Worm (Caenorhabditis elegans) whole organism, late embryonic: ENCODE measurements around the gene elo-7.

Experiments used
- C08G9.2 ChIP-seq: sonication (generic microtip); optimal IDR thresholded peaks from 2 replicates; lab custom pipeline; 2016; ENCODE audit warnings: mild to moderate bottlenecking, missing genetic modification characterization, moderate library complexity, missing compliant biosample characterization
- C38D4.7 ChIP-seq: fragments of 200-800 bp; sonication (Bioruptor generic); optimal IDR thresholded peaks from 2 replicates; lab custom pipeline; 2018; ENCODE audit warnings: mild to moderate bottlenecking, missing genetic modification characterization, moderate library complexity, missing compliant biosample characterization
- F13H6.1 ChIP-seq: sonication (generic microtip); optimal IDR thresholded peaks from 2 replicates; lab custom pipeline; 2016; ENCODE audit warnings: missing genetic modification characterization, missing compliant biosample characterization
- K09A11.1 ChIP-seq: sonication (generic microtip); optimal IDR thresholded peaks from 2 replicates; lab custom pipeline; 2017; ENCODE audit warnings: antibody characterized with exemption, mild to moderate bottlenecking, missing genetic modification characterization, missing compliant biosample characterization; ENCODE audit not compliant: insufficient read depth
- ahr-1 ChIP-seq: sonication (generic microtip); optimal IDR thresholded peaks from 2 replicates; lab custom pipeline; 2016; ENCODE audit warnings: missing genetic modification characterization, missing compliant biosample characterization
- ama-1 ChIP-seq: fragments of 150-350 bp; optimal IDR thresholded peaks from 2 replicates; lab custom pipeline; 2014
- ceh-18 ChIP-seq: sonication (generic microtip); optimal IDR thresholded peaks from 2 replicates; lab custom pipeline; 2016; ENCODE audit warnings: missing genetic modification characterization, missing compliant biosample characterization
- ceh-19 ChIP-seq: fragments of 200-800 bp; sonication (Bioruptor generic); optimal IDR thresholded peaks from 2 replicates; lab custom pipeline; 2018; ENCODE audit warnings: mild to moderate bottlenecking, missing genetic modification characterization, missing compliant biosample characterization
- ceh-2 ChIP-seq: sonication (generic microtip); optimal IDR thresholded peaks from 2 replicates; lab custom pipeline; 2016; ENCODE audit warnings: missing genotype, missing genetic modification characterization, missing compliant biosample characterization
- ceh-24 ChIP-seq: sonication (generic microtip); optimal IDR thresholded peaks from 2 replicates; lab custom pipeline; 2016; ENCODE audit warnings: mild to moderate bottlenecking, missing genetic modification characterization, missing compliant biosample characterization
- ceh-30 ChIP-seq: fragments of 150-350 bp; optimal IDR thresholded peaks from 2 replicates; lab custom pipeline; 2014; ENCODE audit warnings: missing biosample characterization, missing genetic modification characterization
- ceh-45 ChIP-seq: fragments of 200-800 bp; sonication (Bioruptor generic); IDR thresholded peaks from 2 replicates; pipeline ENCODE4 v1.3.6; 2022; ENCODE audit warnings: missing genetic modification reagents, missing genetic modification characterization, missing compliant biosample characterization
- ceh-48 ChIP-seq: sonication (generic microtip); optimal IDR thresholded peaks from 2 replicates; lab custom pipeline; 2016; ENCODE audit warnings: missing genetic modification characterization, inconsistent platforms, missing compliant biosample characterization
- ceh-6 ChIP-seq: fragments of 200-800 bp; sonication (Bioruptor generic); optimal IDR thresholded peaks from 2 replicates; lab custom pipeline; 2018; ENCODE audit warnings: mild to moderate bottlenecking, missing genetic modification characterization, missing compliant biosample characterization
- che-1 ChIP-seq: sonication (generic microtip); optimal IDR thresholded peaks from 2 replicates; lab custom pipeline; 2016; ENCODE audit warnings: mild to moderate bottlenecking, missing genetic modification characterization, missing compliant biosample characterization
- dmd-4 ChIP-seq: sonication (generic microtip); optimal IDR thresholded peaks from 2 replicates; lab custom pipeline; 2016; ENCODE audit warnings: borderline replicate concordance, missing genetic modification characterization, missing compliant biosample characterization
- dve-1 ChIP-seq: sonication (generic microtip); optimal IDR thresholded peaks from 2 replicates; lab custom pipeline; 2017; ENCODE audit warnings: antibody characterized with exemption, mild to moderate bottlenecking, missing genetic modification characterization, missing compliant biosample characterization
- fax-1 ChIP-seq: sonication (generic microtip); optimal IDR thresholded peaks from 2 replicates; lab custom pipeline; 2016; ENCODE audit warnings: missing genotype, missing genetic modification characterization, missing compliant biosample characterization
- fkh-10 ChIP-seq: fragments of 150-350 bp; optimal IDR thresholded peaks from 2 replicates; lab custom pipeline; 2014; ENCODE audit warnings: missing biosample characterization, missing genetic modification reagents, missing genetic modification characterization
- fkh-6 ChIP-seq: sonication (generic microtip); optimal IDR thresholded peaks from 2 replicates; lab custom pipeline; 2016; ENCODE audit warnings: missing genetic modification characterization, missing compliant biosample characterization
- hlh-15 ChIP-seq: sonication (generic microtip); optimal IDR thresholded peaks from 2 replicates; lab custom pipeline; 2016; ENCODE audit warnings: missing genetic modification characterization, missing compliant biosample characterization
- lin-11 ChIP-seq: fragments of 200-800 bp; sonication (Bioruptor generic); optimal IDR thresholded peaks from 2 replicates; lab custom pipeline; 2018; ENCODE audit warnings: mild to moderate bottlenecking, missing genetic modification characterization, missing compliant biosample characterization
- madf-2 ChIP-seq: sonication (generic microtip); optimal IDR thresholded peaks from 2 replicates; lab custom pipeline; 2017; ENCODE audit warnings: missing genetic modification characterization, missing compliant biosample characterization
- nhr-11 ChIP-seq: fragments of 150-350 bp; optimal IDR thresholded peaks from 2 replicates; lab custom pipeline; 2014; ENCODE audit warnings: missing biosample characterization, missing genetic modification characterization
- npax-4 ChIP-seq: sonication (generic microtip); optimal IDR thresholded peaks from 2 replicates; lab custom pipeline; 2016; ENCODE audit warnings: missing genetic modification characterization, missing compliant biosample characterization
- odd-2 ChIP-seq: sonication (generic microtip); optimal IDR thresholded peaks from 2 replicates; lab custom pipeline; 2017; ENCODE audit warnings: antibody characterized with exemption, mild to moderate bottlenecking, missing genetic modification characterization, missing compliant biosample characterization
- pag-3 ChIP-seq: sonication (generic microtip); optimal IDR thresholded peaks from 2 replicates; lab custom pipeline; 2016; ENCODE audit warnings: missing compliant biosample characterization, missing genetic modification characterization, borderline replicate concordance
- pat-9 ChIP-seq: fragments of 200-800 bp; sonication (Bioruptor generic); optimal IDR thresholded peaks from 2 replicates; lab custom pipeline; 2018; ENCODE audit warnings: mild to moderate bottlenecking, missing genetic modification characterization, moderate library complexity, missing compliant biosample characterization
- pax-1 ChIP-seq: fragments of 150-350 bp; optimal IDR thresholded peaks from 2 replicates; lab custom pipeline; 2014; ENCODE audit warnings: missing biosample characterization, missing genetic modification characterization
- pha-2 ChIP-seq: sonication (generic microtip); optimal IDR thresholded peaks from 2 replicates; lab custom pipeline; 2017; ENCODE audit warnings: mild to moderate bottlenecking, missing genetic modification characterization, missing compliant biosample characterization
- pqm-1 ChIP-seq: sonication (generic microtip); optimal IDR thresholded peaks from 2 replicates; lab custom pipeline; 2016; ENCODE audit warnings: missing genetic modification characterization, missing compliant biosample characterization
- pros-1 ChIP-seq: fragments of 150-350 bp; optimal IDR thresholded peaks from 2 replicates; lab custom pipeline; 2014; ENCODE audit warnings: missing biosample characterization, missing genetic modification reagents, missing genetic modification characterization
- sox-4 ChIP-seq: sonication (generic microtip); optimal IDR thresholded peaks from 2 replicates; lab custom pipeline; 2017; ENCODE audit warnings: mild to moderate bottlenecking, missing genetic modification characterization, inconsistent platforms, missing compliant biosample characterization
- syd-9 ChIP-seq: sonication (generic microtip); optimal IDR thresholded peaks from 2 replicates; lab custom pipeline; 2016; ENCODE audit warnings: mild to moderate bottlenecking, missing genetic modification characterization, moderate library complexity, missing compliant biosample characterization
- tbx-2 ChIP-seq: sonication (generic microtip); optimal IDR thresholded peaks from 2 replicates; lab custom pipeline; 2016; ENCODE audit warnings: missing genetic modification characterization, missing compliant biosample characterization
- tbx-7 ChIP-seq: sonication (generic microtip); optimal IDR thresholded peaks from 2 replicates; lab custom pipeline; 2016; ENCODE audit warnings: missing genotype, missing genetic modification characterization, missing compliant biosample characterization
- ttx-3 ChIP-seq: sonication (generic microtip); optimal IDR thresholded peaks from 2 replicates; lab custom pipeline; 2016; ENCODE audit warnings: missing genetic modification reagents, missing genetic modification characterization, missing compliant biosample characterization
- unc-3 ChIP-seq, 2 experiments: fragments of 200-800 bp in 1 of 2; sonication (Bioruptor generic) in 1 of 2; sonication (generic microtip) in 1 of 2; conservative IDR thresholded peaks in 1 of 2; optimal IDR thresholded peaks in 1 of 2; 2 replicates each; pipeline versions ENCODE4 v1.3.6 to Lab custom; 2016 to 2022; ENCODE audit warnings: missing compliant biosample characterization in 2 of 2, missing genetic modification characterization in 2 of 2, missing genetic modification reagents in 1 of 2
- unc-42 ChIP-seq: sonication (generic microtip); optimal IDR thresholded peaks from 2 replicates; lab custom pipeline; 2016; ENCODE audit warnings: missing genotype, missing genetic modification characterization, missing compliant biosample characterization
- unc-55 ChIP-seq: sonication (generic microtip); optimal IDR thresholded peaks from 2 replicates; lab custom pipeline; 2017; ENCODE audit warnings: missing biosample characterization, missing genetic modification reagents, missing genetic modification characterization
- unc-86 ChIP-seq: sonication (generic microtip); optimal IDR thresholded peaks from 2 replicates; lab custom pipeline; 2016; ENCODE audit warnings: missing genetic modification characterization, missing compliant biosample characterization

elo-7 gene

ce11 chrIV:9529647-9530046 is at the start of gene elo-7:
Gene elo-7, plus strand, starts transcription at chrIV:9529947.
- TF ChIP-seq pag-3 (tag; lab: Kevin White, UChicago) (no peak), unc-42 (tag; lab: Kevin White, UChicago) (no peak), ceh-2 (tag; lab: Kevin White, UChicago) (no peak), ceh-45 (GFP tag; lab: Robert Waterston, UW) (no peak), fkh-10 (GFP tag; lab: Kevin White, UChicago) (no peak), che-1 (tag; lab: Kevin White, UChicago) (no peak), lin-11 (tag; lab: Kevin White, UChicago) (no peak), unc-55 (GFP tag; lab: Kevin White, UChicago) (no peak), madf-2 (tag; lab: Kevin White, UChicago) (no peak), nhr-11 (tag; lab: Kevin White, UChicago) (no peak)

ce11 chrIV:9480936-9481335 is 48.8 kb upstream of the elo-7 start, which contains the start of gene cng-3:
Gene cng-3, minus strand, starts transcription at chrIV:9481037.
- no peak for TF ChIP-seq ceh-48 (tag; lab: Kevin White, UChicago)
- TF ChIP-seq syd-9 (tag; lab: Kevin White, UChicago) = no peak
- no peak for TF ChIP-seq ceh-30 (tag; lab: Kevin White, UChicago)
- no peak for TF ChIP-seq odd-2 (tag; lab: Kevin White, UChicago)
- TF ChIP-seq ceh-6 (GFP tag; lab: Kevin White, UChicago) = no peak
- no peak for TF ChIP-seq C38D4.7
- no peak for TF ChIP-seq sox-4 (tag; lab: Kevin White, UChicago)
- TF ChIP-seq ceh-18 (tag; lab: Kevin White, UChicago) = no peak
- no peak for TF ChIP-seq madf-2 (tag; lab: Kevin White, UChicago)
- TF ChIP-seq F13H6.1 (tag; lab: Kevin White, UChicago) = no peak
- TF ChIP-seq C08G9.2 = no peak
- TF ChIP-seq pat-9 = no peak
- TF ChIP-seq npax-4 (tag; lab: Kevin White, UChicago) = no peak
- TF ChIP-seq ceh-2 (tag; lab: Kevin White, UChicago) = no peak
- no peak for TF ChIP-seq pros-1 (tag; lab: Kevin White, UChicago)

DNA sequence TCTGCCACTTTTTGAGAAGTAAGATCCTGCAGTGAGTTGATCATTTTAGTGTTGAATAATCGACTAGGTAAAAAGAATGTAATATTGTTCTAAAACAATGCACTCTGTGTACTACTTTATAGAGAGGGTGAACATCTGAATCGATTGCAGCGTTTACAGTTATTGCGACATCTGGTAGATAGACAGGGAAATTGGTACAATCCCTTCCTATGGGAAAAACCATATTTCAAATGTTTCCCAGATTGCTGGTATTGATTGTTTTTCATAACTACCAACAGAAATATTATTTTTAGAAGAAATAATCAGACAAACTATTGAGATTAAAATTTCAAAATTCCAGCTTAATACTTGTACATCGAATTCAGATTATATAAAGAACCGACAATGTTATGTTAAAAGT is 44.7 kb upstream of the elo-7 start, which contains the start of gene gadr-2:
Gene gadr-2, minus strand, starts transcription at position 101 of the 400 bp plus-strand sequence.
- TF ChIP-seq pax-1 (tag; lab: Kevin White, UChicago) (no peak), nhr-11 (tag; lab: Kevin White, UChicago) (no peak), unc-55 (GFP tag; lab: Kevin White, UChicago) (no peak), ceh-30 (tag; lab: Kevin White, UChicago) (no peak), dmd-4 (tag; lab: Kevin White, UChicago) (no peak), pqm-1 (no peak), ceh-19 (no peak), ama-1 (no peak), ahr-1 (tag; lab: Kevin White, UChicago) (no peak)

DNA sequence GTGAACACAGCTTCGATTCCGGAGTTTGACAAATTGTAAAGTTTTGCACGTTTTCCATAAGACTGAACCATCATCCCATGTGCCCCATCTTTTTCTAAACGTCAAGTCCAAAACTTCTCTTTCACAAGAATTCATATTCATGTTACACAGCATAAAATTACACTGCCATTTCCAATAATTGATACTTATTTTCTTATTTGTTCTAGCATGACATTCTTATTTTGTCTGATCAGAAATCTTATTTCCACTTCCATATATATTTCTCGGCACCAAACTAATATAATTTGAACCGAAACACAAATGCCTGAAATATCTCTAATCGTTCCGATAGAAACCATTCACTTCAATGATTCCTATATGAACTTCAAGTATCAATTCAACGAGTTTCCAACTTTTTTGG is 43.8 kb upstream of the elo-7 start, which contains the start of gene sru-2:
Gene sru-2, plus strand, starts transcription at position 301 of the 400 bp plus-strand sequence.
- no peak for TF ChIP-seq tbx-7 (tag; lab: Kevin White, UChicago)
- no peak for TF ChIP-seq hlh-15 (tag; lab: Kevin White, UChicago)
- no peak for TF ChIP-seq ahr-1 (tag; lab: Kevin White, UChicago)
- no peak for TF ChIP-seq K09A11.1 (tag; lab: Kevin White, UChicago)

DNA sequence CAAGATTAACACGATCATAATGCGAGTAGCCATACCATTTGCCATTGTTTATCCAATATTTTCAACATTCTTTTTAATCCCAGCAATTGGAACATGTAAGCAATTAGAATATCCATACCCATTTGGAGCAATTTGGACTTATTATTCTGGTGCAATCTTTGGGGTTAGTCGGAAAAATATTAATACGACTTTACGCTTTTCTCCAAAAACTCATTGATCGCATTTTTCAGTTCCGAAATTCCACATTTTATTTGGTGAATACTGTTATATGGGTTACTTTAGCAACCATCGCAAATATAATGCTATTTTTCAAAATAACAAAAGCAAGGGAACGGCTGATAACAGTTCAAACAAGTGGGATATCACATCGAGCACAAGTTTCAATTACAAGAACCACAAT is 43.0 kb upstream of the elo-7 start:
- TF ChIP-seq ceh-24 (tag; lab: Kevin White, UChicago) (no peak), dve-1 (tag; lab: Kevin White, UChicago) (no peak), unc-86 (tag; lab: Kevin White, UChicago) (no peak), fax-1 (no peak), tbx-2 (tag; lab: Kevin White, UChicago) (no peak), ceh-2 (tag; lab: Kevin White, UChicago) (no peak), pha-2 (tag; lab: Kevin White, UChicago) (no peak), unc-3 (GFP tag; conservative IDR thresholded peaks at IDR 0.05; lab: Robert Waterston, UW) (no peak), unc-3 (tag; optimal IDR thresholded peaks at IDR 0.05; lab: Kevin White, UChicago) (no peak), fkh-6 (tag; lab: Kevin White, UChicago) (no peak), odd-2 (tag; lab: Kevin White, UChicago) (no peak), fkh-10 (GFP tag; lab: Kevin White, UChicago) (no peak), pat-9 (no peak), ttx-3 (tag; lab: Kevin White, UChicago) (no peak)
- TF ChIP-seq, all 69 proteins: peak for 0
